Worm (Caenorhabditis elegans) whole organism, L4/young adult: ENCODE results near the gene ucp-4.
"Not testable (repeated sequence)": the region's sequence is repeated elsewhere in the genome, so short reads cannot be mapped to it uniquely, and the experiment has no call there.

ENCODE experiments used
- W03F9.2 ChIP-seq: fragments of 150-350 bp; optimal IDR thresholded peaks from 2 replicates; lab custom pipeline; 2014; ENCODE audit warnings: missing biosample characterization, missing genetic modification characterization
- dao-5 ChIP-seq: sonication (generic microtip); optimal IDR thresholded peaks from 2 replicates; lab custom pipeline; 2016; ENCODE audit warnings: missing genotype, missing genetic modification characterization, moderate library complexity, missing compliant biosample characterization
- him-1 ChIP-seq: sonication (generic microtip); optimal IDR thresholded peaks from 2 replicates; lab custom pipeline; 2016; ENCODE audit warnings: missing genotype, missing genetic modification reagents, missing genetic modification characterization, missing compliant biosample characterization

ucp-4 gene

DNA sequence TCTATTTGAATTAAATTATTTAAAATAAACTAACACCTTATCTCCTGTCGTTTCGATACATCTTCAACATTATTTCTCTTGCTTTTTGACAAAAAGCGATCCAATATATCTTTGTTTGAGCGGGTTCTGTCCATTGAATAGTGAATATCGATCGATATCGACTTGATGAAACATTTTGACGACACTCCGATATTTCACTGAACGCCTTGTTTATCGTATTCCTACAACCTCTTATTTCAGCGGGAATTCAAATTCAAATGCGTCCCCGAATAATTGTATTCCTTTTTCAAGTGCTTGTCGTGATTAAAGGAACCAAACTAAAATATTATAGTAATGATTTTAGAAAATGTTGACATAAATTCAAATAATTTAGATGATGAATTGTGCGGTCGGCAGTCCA is 12.7 kb downstream of the ucp-4 start, which contains the start of the genes K07B1.7 and try-5:
TSS of gene K07B1.7 (minus strand) at position 159 of the 400 bp plus-strand sequence.
TSS of gene try-5 (plus strand) at position 241 of the 400 bp plus-strand sequence.
- TF ChIP-seq W03F9.2 = no peak

DNA sequence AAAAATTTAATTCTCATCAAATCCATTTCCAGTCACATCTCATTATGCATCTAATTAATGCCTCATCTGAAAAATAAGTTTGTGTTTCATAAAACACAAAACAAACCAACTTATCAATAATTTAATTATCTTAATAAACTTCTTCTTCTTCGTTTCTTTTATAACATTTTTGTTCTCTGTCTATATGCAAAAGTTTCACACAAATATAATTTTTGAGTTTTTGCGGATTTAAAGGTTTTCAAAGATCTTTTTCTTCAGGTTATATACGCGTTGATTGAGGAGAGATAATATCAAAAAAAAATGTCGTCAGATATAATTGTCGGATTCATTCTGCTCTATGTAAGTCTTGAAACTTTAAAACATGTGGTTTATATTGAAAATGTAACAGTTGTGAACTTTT is 15.6 kb downstream of the ucp-4 start, which contains the start of gene srx-47:
TSS of gene srx-47 (plus strand) at position 301 of the 400 bp plus-strand sequence.
- no peak for TF ChIP-seq dao-5 (tag; lab: Kevin White, UChicago)
- TF ChIP-seq W03F9.2 = no peak
- no peak for TF ChIP-seq him-1 (tag; lab: Kevin White, UChicago)

DNA sequence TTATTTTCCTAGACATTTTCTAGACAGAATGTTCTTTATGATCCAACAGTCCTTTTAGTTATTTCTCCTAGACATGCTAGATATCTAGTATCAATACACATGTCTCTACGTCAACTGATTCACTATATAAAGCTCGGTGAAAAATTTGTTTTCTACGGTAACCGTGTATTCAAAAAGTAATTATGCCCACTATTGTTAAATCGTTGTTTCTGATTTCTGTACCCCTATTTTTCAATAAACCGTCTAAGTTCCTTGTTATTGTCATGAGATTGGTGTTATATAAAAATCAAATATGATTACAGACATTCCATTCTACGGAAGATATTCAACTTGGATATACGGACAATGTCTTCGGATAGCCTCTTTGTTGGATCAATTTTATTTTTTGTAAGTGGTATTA is 18.8 kb downstream of the ucp-4 start, which contains the start of gene srx-46:
TSS of gene srx-46 (plus strand) at position 301 of the 400 bp plus-strand sequence.
- TF ChIP-seq dao-5 (tag; lab: Kevin White, UChicago) (no peak), W03F9.2 (no peak), him-1 (tag; lab: Kevin White, UChicago) (no peak)

DNA sequence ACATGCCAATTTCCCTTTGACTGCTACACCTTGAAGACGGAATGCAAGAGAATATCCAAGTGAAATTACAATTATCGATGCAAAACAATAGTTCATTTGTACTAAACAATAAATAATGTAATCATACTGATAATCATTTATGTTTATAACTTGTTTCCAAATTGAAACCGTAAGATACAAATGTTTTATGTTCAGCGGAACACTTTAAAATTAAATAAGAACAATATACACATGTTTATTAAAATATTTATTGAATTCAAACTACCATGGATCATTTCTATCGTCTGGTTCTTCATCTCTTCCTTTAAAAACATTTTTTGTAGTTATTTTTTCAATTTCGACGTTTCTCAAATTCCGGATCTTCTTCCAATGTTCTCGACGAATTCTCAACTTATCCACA is 21.3 kb downstream of the ucp-4 start, which contains the start of gene ttr-40:
TSS of gene ttr-40 (minus strand) at position 101 of the 400 bp plus-strand sequence.
- no peak for TF ChIP-seq dao-5 (tag; lab: Kevin White, UChicago)
- TF ChIP-seq W03F9.2 = no peak
- TF ChIP-seq him-1 (tag; lab: Kevin White, UChicago) = no peak

ce11 chrV:9356345-9356744 is 22.2 kb downstream of the ucp-4 start, which contains the start of gene ttr-49:
Gene ttr-49, minus strand, starts transcription at chrV:9356515.
- TF ChIP-seq him-1 (tag; lab: Kevin White, UChicago) (no peak), W03F9.2 (no peak), dao-5 (tag; lab: Kevin White, UChicago) (no peak)

- TF ChIP-seq him-1 (tag; lab: Kevin White, UChicago) (no peak), dao-5 (tag; lab: Kevin White, UChicago) (no peak), W03F9.2 (no peak)
These were observed 25.6 kb downstream of the ucp-4 start, which contains the start of gene gpa-3 for ce11 chrV:9359674-9360073. Gene gpa-3, minus strand, starts transcription at chrV:9359774.

ce11 chrV:9370986-9371385 is 36.9 kb downstream of the ucp-4 start, which contains the start of gene E02C12.6:
Gene E02C12.6, minus strand, starts transcription at chrV:9371086.
- TF ChIP-seq W03F9.2 (no peak), him-1 (tag; lab: Kevin White, UChicago) (no peak), dao-5 (tag; lab: Kevin White, UChicago) (no peak)

ce11 chrV:9373473-9373872 is 39.4 kb downstream of the ucp-4 start, which contains the start of gene E02C12.8:
Gene E02C12.8, minus strand, starts transcription at chrV:9373613.
- TF ChIP-seq him-1 (tag; lab: Kevin White, UChicago) (no peak), W03F9.2 (no peak), dao-5 (tag; lab: Kevin White, UChicago) (no peak)

DNA sequence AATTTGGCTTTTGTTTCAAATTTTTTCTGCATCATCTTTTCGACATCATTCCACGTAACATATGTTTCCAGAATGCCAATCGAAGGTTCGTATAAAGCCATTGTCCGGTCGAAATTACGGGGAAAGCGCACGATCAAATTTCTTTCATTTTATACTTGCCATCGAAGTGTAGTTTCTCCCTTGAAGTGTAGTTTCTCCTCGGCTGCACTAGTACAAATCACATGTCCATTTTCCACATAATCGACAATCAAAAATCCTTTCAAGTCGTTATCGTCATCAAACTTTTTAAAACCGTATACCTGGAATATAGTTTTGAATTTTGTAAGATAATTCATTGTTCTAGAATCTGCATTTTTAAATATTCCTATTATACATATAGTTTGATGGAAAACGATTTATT is 41.3 kb downstream of the ucp-4 start, which contains the start of gene E02C12.9:
TSS of gene E02C12.9 (minus strand) at position 101 of the 400 bp plus-strand sequence.
- no peak for TF ChIP-seq dao-5 (tag; lab: Kevin White, UChicago)
- no peak for TF ChIP-seq W03F9.2
- TF ChIP-seq him-1 (tag; lab: Kevin White, UChicago) = no peak

- TF ChIP-seq him-1 (tag; lab: Kevin White, UChicago) (no peak), dao-5 (tag; lab: Kevin White, UChicago) (no peak), W03F9.2 (no peak)
These were observed 42.3 kb downstream of the ucp-4 start, which contains the start of gene E02C12.19 for ce11 chrV:9376417-9376816. Gene E02C12.19, minus strand, starts transcription at chrV:9376517.

DNA sequence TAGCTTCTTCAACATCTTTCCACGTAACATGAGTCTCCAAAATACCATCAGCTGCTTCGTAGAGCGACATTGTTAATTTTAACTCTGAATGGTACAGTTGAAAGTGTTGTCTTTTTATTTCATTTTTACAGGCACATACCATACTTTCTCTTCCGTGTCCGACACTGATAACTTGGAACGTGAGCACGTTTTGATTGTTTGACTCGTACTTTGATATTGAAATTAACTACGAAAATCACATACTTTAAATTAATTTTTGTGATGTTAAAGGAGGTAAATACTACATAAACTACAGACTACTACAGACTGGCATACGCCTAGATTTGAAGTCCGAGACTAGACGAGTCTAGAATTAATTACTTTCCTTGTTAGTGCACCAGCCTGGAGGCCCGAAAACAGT is 44.2 kb downstream of the ucp-4 start, which contains the start of gene E02C12.10:
TSS of gene E02C12.10 (minus strand) at position 75 of the 400 bp plus-strand sequence.
- TF ChIP-seq him-1 (tag; lab: Kevin White, UChicago) = no peak
- no peak for TF ChIP-seq W03F9.2

DNA sequence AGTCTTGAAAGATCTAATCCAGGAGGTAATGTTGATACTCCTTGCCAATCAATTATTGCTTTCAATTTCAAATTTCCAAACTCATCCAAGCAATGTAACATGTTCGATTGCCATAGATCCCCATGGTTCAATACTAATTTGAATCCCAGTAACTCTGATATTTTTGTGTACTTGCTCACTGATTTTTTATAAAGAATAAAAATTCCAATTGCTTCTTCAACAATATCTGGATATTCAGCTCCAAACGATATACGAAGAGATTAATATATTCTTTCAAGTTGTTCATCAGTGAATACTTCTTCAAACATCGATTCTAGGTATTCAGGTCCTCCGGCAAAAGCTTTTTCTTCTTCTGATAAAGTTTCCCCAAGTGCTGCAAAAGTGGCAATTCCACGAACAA is 45.7 kb downstream of the ucp-4 start, which contains the start of gene E02C12.11:
TSS of gene E02C12.11 (minus strand) at position 101 of the 400 bp plus-strand sequence.
- TF ChIP-seq dao-5 (tag; lab: Kevin White, UChicago); him-1 (tag; lab: Kevin White, UChicago); W03F9.2: not testable (repeated sequence)

DNA sequence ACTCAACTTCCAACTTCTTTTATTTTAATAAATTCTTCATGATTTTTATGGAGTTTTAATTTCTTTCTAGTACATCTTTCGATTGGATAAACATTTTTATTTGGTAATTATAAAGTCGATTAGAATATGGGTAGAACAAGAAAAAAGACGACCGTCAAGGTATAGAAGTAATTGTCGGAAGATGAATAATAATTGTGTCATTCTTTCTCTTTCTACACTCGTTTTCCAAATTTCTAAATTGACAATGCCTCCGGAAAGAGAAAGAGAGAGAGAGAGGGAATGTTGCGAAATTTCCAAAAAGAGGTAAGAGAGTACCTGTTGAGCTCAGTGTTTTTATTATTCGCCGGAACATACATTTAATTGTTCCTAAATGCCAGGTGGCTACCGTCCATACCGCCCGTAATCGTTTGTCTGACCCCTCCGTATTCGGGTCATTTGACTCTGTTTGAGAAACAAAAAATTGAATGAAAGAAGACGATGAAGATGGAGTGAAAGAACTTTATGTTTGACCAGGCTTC is 47.8 kb downstream of the ucp-4 start, which contains the start of gene E02C12.12:
TSS of gene E02C12.12 (minus strand) at position 468 of the 518 bp plus-strand sequence.
- TF ChIP-seq dao-5 (tag; lab: Kevin White, UChicago) = no peak
- TF ChIP-seq W03F9.2 = no peak
- TF ChIP-seq him-1 (tag; lab: Kevin White, UChicago) = no peak
